Worm (Caenorhabditis elegans) whole organism, late embryonic: ENCODE measurements around the gene aakb-1.

Source experiments
- K02D7.2 ChIP-seq: sonication (generic microtip); optimal IDR thresholded peaks from 2 replicates; lab custom pipeline; 2017; ENCODE audit warnings: mild to moderate bottlenecking, missing genetic modification characterization, missing compliant biosample characterization
- Y22D7AL.16 ChIP-seq: sonication (generic microtip); optimal IDR thresholded peaks from 2 replicates; lab custom pipeline; 2016; ENCODE audit warnings: missing genetic modification characterization, missing compliant biosample characterization
- ahr-1 ChIP-seq: sonication (generic microtip); optimal IDR thresholded peaks from 2 replicates; lab custom pipeline; 2016; ENCODE audit warnings: missing genetic modification characterization, missing compliant biosample characterization
- ama-1 ChIP-seq: fragments of 150-350 bp; optimal IDR thresholded peaks from 2 replicates; lab custom pipeline; 2014
- ceh-14 ChIP-seq: sonication (generic microtip); optimal IDR thresholded peaks from 2 replicates; lab custom pipeline; 2016; ENCODE audit warnings: missing genotype, missing genetic modification characterization, missing compliant biosample characterization
- ceh-18 ChIP-seq: sonication (generic microtip); optimal IDR thresholded peaks from 2 replicates; lab custom pipeline; 2016; ENCODE audit warnings: missing genetic modification characterization, missing compliant biosample characterization
- ceh-19 ChIP-seq: fragments of 200-800 bp; sonication (Bioruptor generic); optimal IDR thresholded peaks from 2 replicates; lab custom pipeline; 2018; ENCODE audit warnings: mild to moderate bottlenecking, missing genetic modification characterization, missing compliant biosample characterization
- ceh-24 ChIP-seq: sonication (generic microtip); optimal IDR thresholded peaks from 2 replicates; lab custom pipeline; 2016; ENCODE audit warnings: mild to moderate bottlenecking, missing genetic modification characterization, missing compliant biosample characterization
- ceh-31 ChIP-seq: sonication (generic microtip); optimal IDR thresholded peaks from 2 replicates; lab custom pipeline; 2016; ENCODE audit warnings: missing genetic modification characterization, missing compliant biosample characterization
- ceh-34 ChIP-seq: sonication (generic microtip); optimal IDR thresholded peaks from 2 replicates; lab custom pipeline; 2016; ENCODE audit warnings: mild to moderate bottlenecking, missing genetic modification characterization, missing compliant biosample characterization
- ceh-45 ChIP-seq: fragments of 200-800 bp; sonication (Bioruptor generic); IDR thresholded peaks from 2 replicates; pipeline ENCODE4 v1.3.6; 2022; ENCODE audit warnings: missing genetic modification reagents, missing genetic modification characterization, missing compliant biosample characterization
- ceh-9 ChIP-seq: sonication (generic microtip); optimal IDR thresholded peaks from 2 replicates; lab custom pipeline; 2016; ENCODE audit warnings: mild to moderate bottlenecking, missing genetic modification characterization, inconsistent platforms, missing compliant biosample characterization
- che-1 ChIP-seq: sonication (generic microtip); optimal IDR thresholded peaks from 2 replicates; lab custom pipeline; 2016; ENCODE audit warnings: mild to moderate bottlenecking, missing genetic modification characterization, missing compliant biosample characterization
- dve-1 ChIP-seq: sonication (generic microtip); optimal IDR thresholded peaks from 2 replicates; lab custom pipeline; 2017; ENCODE audit warnings: antibody characterized with exemption, mild to moderate bottlenecking, missing genetic modification characterization, missing compliant biosample characterization
- elt-2 ChIP-seq: sonication (generic microtip); optimal IDR thresholded peaks from 2 replicates; lab custom pipeline; 2016; ENCODE audit warnings: missing genetic modification reagents, missing genetic modification characterization, missing compliant biosample characterization
- elt-4 ChIP-seq: sonication (generic microtip); optimal IDR thresholded peaks from 2 replicates; lab custom pipeline; 2016; ENCODE audit warnings: missing genetic modification characterization, missing compliant biosample characterization
- fax-1 ChIP-seq: sonication (generic microtip); optimal IDR thresholded peaks from 2 replicates; lab custom pipeline; 2016; ENCODE audit warnings: missing genotype, missing genetic modification characterization, missing compliant biosample characterization
- fkh-6 ChIP-seq: sonication (generic microtip); optimal IDR thresholded peaks from 2 replicates; lab custom pipeline; 2016; ENCODE audit warnings: missing genetic modification characterization, missing compliant biosample characterization
- gmeb-2 ChIP-seq: sonication (generic microtip); optimal IDR thresholded peaks from 2 replicates; lab custom pipeline; 2016; ENCODE audit warnings: missing genetic modification characterization, inconsistent platforms, missing compliant biosample characterization
- hlh-15 ChIP-seq: sonication (generic microtip); optimal IDR thresholded peaks from 2 replicates; lab custom pipeline; 2016; ENCODE audit warnings: missing genetic modification characterization, missing compliant biosample characterization
- hlh-6 ChIP-seq: sonication (generic microtip); optimal IDR thresholded peaks from 2 replicates; lab custom pipeline; 2016; ENCODE audit warnings: missing genotype, missing genetic modification characterization, missing compliant biosample characterization
- hlh-8 ChIP-seq: sonication (generic microtip); optimal IDR thresholded peaks from 2 replicates; lab custom pipeline; 2016; ENCODE audit warnings: missing genotype, missing genetic modification characterization, missing compliant biosample characterization
- lin-11 ChIP-seq: fragments of 200-800 bp; sonication (Bioruptor generic); optimal IDR thresholded peaks from 2 replicates; lab custom pipeline; 2018; ENCODE audit warnings: mild to moderate bottlenecking, missing genetic modification characterization, missing compliant biosample characterization
- madf-2 ChIP-seq: sonication (generic microtip); optimal IDR thresholded peaks from 2 replicates; lab custom pipeline; 2017; ENCODE audit warnings: missing genetic modification characterization, missing compliant biosample characterization
- mec-3 ChIP-seq: sonication (generic microtip); optimal IDR thresholded peaks from 2 replicates; lab custom pipeline; 2016; ENCODE audit warnings: borderline replicate concordance, missing genetic modification characterization, missing compliant biosample characterization
- nfya-1 ChIP-seq: sonication (generic microtip); optimal IDR thresholded peaks from 2 replicates; lab custom pipeline; 2017; ENCODE audit warnings: missing genetic modification characterization, mild to moderate bottlenecking, missing compliant biosample characterization, antibody characterized with exemption, moderate library complexity
- nhr-232 ChIP-seq: sonication (generic microtip); optimal IDR thresholded peaks from 2 replicates; lab custom pipeline; 2016; ENCODE audit warnings: missing genetic modification characterization, missing compliant biosample characterization
- npax-4 ChIP-seq: sonication (generic microtip); optimal IDR thresholded peaks from 2 replicates; lab custom pipeline; 2016; ENCODE audit warnings: missing genetic modification characterization, missing compliant biosample characterization
- pat-9 ChIP-seq: fragments of 200-800 bp; sonication (Bioruptor generic); optimal IDR thresholded peaks from 2 replicates; lab custom pipeline; 2018; ENCODE audit warnings: mild to moderate bottlenecking, missing genetic modification characterization, moderate library complexity, missing compliant biosample characterization
- pax-1 ChIP-seq: fragments of 150-350 bp; optimal IDR thresholded peaks from 2 replicates; lab custom pipeline; 2014; ENCODE audit warnings: missing biosample characterization, missing genetic modification characterization
- pros-1 ChIP-seq: fragments of 150-350 bp; optimal IDR thresholded peaks from 2 replicates; lab custom pipeline; 2014; ENCODE audit warnings: missing biosample characterization, missing genetic modification reagents, missing genetic modification characterization
- sox-2 ChIP-seq: fragments of 200-800 bp; sonication (Bioruptor generic); IDR thresholded peaks from 2 replicates; pipeline ENCODE4 v1.3.6; 2022; ENCODE audit warnings: missing genetic modification reagents, missing genetic modification characterization, missing compliant biosample characterization
- tbx-2 ChIP-seq: sonication (generic microtip); optimal IDR thresholded peaks from 2 replicates; lab custom pipeline; 2016; ENCODE audit warnings: missing genetic modification characterization, missing compliant biosample characterization
- ttx-3 ChIP-seq: sonication (generic microtip); optimal IDR thresholded peaks from 2 replicates; lab custom pipeline; 2016; ENCODE audit warnings: missing genetic modification reagents, missing genetic modification characterization, missing compliant biosample characterization
- unc-3 ChIP-seq, 2 experiments: fragments of 200-800 bp in 1 of 2; sonication (Bioruptor generic) in 1 of 2; sonication (generic microtip) in 1 of 2; conservative IDR thresholded peaks in 1 of 2; optimal IDR thresholded peaks in 1 of 2; 2 replicates each; pipeline versions ENCODE4 v1.3.6 to Lab custom; 2016 to 2022; ENCODE audit warnings: missing compliant biosample characterization in 2 of 2, missing genetic modification characterization in 2 of 2, missing genetic modification reagents in 1 of 2
- zip-5 ChIP-seq: sonication (generic microtip); optimal IDR thresholded peaks from 2 replicates; lab custom pipeline; 2016; ENCODE audit warnings: missing genetic modification characterization, missing compliant biosample characterization

aakb-1 gene

DNA sequence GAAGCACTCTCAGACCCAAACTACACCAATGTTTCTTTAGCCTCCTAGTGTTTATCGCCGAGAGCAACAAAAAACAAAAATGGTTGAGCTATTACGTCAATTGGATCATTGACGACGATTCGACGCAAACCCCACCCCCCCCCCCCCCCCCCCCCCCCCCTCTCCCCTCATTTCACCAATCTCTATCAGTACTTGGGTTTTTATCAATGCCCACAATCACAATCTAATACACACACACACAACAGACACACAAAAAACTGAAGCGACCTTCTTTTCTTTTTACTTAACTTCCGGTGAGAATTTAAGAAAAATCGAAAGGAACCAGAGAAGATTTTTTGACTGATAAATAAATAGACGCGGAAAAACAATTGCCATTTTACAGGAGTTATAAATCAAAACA, 19.9 kb downstream of the aakb-1 start:
- no peak for TF ChIP-seq dve-1

DNA sequence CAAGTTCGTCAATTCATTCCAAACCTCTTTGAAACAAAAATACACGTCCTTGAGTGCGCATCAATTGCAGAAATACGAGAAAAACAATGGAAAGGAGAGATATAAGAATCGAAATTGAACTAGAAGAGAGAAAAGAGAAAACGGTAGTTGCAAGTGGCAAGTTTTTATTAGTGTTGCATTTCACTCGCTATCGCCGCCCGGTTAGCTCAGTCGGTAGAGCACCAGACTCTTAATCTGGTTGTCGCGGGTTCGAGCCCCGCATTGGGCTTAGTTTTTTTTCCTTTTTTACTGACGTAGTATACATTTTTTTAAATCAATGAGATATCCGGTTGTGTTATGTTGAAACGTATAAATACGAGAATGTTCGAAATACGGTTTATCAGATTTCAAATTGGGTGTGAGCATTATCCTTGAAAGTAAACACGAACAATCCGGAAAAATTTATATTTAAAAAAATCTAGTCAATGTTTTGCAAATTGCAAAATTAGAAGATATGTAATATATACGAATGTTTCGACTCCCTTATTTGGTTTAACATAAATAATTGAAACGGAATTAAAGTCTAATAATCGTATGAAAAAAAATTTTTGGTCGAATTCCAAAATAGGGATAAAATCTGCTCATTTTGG, 26.0 kb downstream of the aakb-1 start:
- TF ChIP-seq gmeb-2 (tag; lab: Kevin White, UChicago) = peak; percentile 43
- TF ChIP-seq mec-3 = no peak
- TF ChIP-seq K02D7.2 (tag; lab: Kevin White, UChicago) = no peak
- no peak for TF ChIP-seq elt-2 (tag; lab: Kevin White, UChicago)
- peak; percentile 26 for TF ChIP-seq Y22D7AL.16 (tag; lab: Kevin White, UChicago)
- TF ChIP-seq npax-4 (tag; lab: Kevin White, UChicago) = no peak
- no peak for TF ChIP-seq elt-4
- peak; percentile 36 for TF ChIP-seq dve-1
- peak; percentile 40; the same call in 1 of the 2 replicates for TF ChIP-seq ceh-45 (GFP tag; lab: Robert Waterston, UW)
- peak; percentile 32 for TF ChIP-seq che-1 (tag; lab: Kevin White, UChicago)
- no peak for TF ChIP-seq sox-2 (GFP tag; lab: Robert Waterston, UW)
- TF ChIP-seq hlh-15 = peak; percentile 4
- TF ChIP-seq fax-1 (tag; lab: Kevin White, UChicago) = peak; percentile 4
- TF ChIP-seq ttx-3 = peak; percentile 9
- TF ChIP-seq madf-2 (tag; lab: Kevin White, UChicago) = peak; percentile 11
- peak; percentile 7 for TF ChIP-seq zip-5 (tag; lab: Kevin White, UChicago)
- TF ChIP-seq nfya-1 = no peak
- no peak for TF ChIP-seq ama-1
- no peak for TF ChIP-seq ceh-24 (tag; lab: Kevin White, UChicago)
- peak; percentile 14 for TF ChIP-seq fkh-6
- no peak for TF ChIP-seq tbx-2 (tag; lab: Kevin White, UChicago)
- peak; percentile 37 for TF ChIP-seq ceh-14 (tag; lab: Kevin White, UChicago)
- TF ChIP-seq pat-9 (tag; lab: Kevin White, UChicago) = peak; percentile 21
- TF ChIP-seq ceh-31 = no peak
- TF ChIP-seq nhr-232 (tag; lab: Kevin White, UChicago) = peak; percentile 1

DNA sequence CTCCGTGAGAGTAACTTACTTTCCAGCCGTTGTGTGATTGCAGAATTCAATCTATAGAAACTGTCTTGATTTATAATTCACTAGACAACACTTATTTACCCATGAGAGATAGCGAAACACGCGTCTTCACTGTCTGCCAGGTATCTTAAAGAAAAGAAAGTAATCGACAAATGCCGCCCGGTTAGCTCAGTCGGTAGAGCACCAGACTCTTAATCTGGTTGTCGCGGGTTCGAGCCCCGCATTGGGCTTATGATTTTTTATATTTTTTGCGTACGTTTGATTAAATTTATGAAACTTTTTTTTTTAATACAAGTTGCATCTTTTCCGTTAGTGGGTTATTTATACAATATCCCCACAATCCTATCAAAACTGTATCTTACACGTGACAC, 26.5 kb downstream of the aakb-1 start:
- TF ChIP-seq ceh-34 (tag; lab: Kevin White, UChicago) (no peak), hlh-6 (no peak), hlh-8 (no peak), dve-1 (no peak), lin-11 (tag; lab: Kevin White, UChicago) (no peak), tbx-2 (tag; lab: Kevin White, UChicago) (no peak), ceh-9 (no peak), ceh-19 (GFP tag; lab: Kevin White, UChicago) (no peak), unc-3 (GFP tag; conservative IDR thresholded peaks at IDR 0.05; lab: Robert Waterston, UW) (no peak), unc-3 (tag; optimal IDR thresholded peaks at IDR 0.05; lab: Kevin White, UChicago) (no peak), ceh-18 (tag; lab: Kevin White, UChicago) (no peak), zip-5 (tag; lab: Kevin White, UChicago) (no peak), pros-1 (tag; lab: Kevin White, UChicago) (no peak), ahr-1 (no peak), ceh-31 (no peak)

DNA sequence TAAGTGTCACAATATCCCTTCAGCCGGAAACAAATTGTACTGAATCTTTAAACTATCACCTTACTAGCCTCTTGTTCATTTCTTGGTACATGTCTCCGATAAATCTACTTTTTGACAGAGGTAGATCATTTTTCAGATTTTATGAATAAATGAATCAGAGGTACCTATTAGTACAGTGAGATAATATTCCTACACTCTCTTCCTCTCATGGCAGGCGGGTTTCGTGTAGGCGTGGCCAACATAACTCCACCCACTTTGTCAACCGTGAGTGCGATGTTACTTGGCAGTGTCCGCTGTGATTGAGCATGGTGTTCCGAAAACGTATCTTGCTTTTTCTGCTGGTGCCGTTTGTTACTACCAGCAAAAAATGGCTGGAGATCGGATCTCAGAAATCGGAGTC, 29.7 kb downstream of the aakb-1 start, which contains the start of gene F55F3.4:
F55F3.4 (plus strand) TSS at position 301 of the 400 bp plus-strand sequence.
- no peak for TF ChIP-seq pax-1 (tag; lab: Kevin White, UChicago)
- TF ChIP-seq, all 69 proteins: peak for 0
